Worm (Caenorhabditis elegans) whole organism, L3 larva: ENCODE data around the gene rps-9.
"Not testable (repeated sequence)": the region's sequence is repeated elsewhere in the genome, so short reads cannot be mapped to it uniquely, and the experiment has no call there.

Experiments used
- R02D3.7 ChIP-seq: fragments of 150-350 bp; optimal IDR thresholded peaks from 2 replicates; lab custom pipeline; 2014; ENCODE audit warnings: missing biosample characterization, missing genetic modification characterization
- ZK546.5 ChIP-seq: sonication (generic microtip); optimal IDR thresholded peaks from 2 replicates; lab custom pipeline; 2017; ENCODE audit warnings: missing biosample characterization, missing genetic modification characterization
- aly-2 ChIP-seq: fragments of 150-350 bp; optimal IDR thresholded peaks from 2 replicates; lab custom pipeline; 2014; ENCODE audit warnings: missing biosample characterization, missing genetic modification characterization
- ama-1 ChIP-seq: fragments of 150-350 bp; optimal IDR thresholded peaks from 2 replicates; lab custom pipeline; 2018
- ceh-16 ChIP-seq: sonication (generic microtip); optimal IDR thresholded peaks from 2 replicates; lab custom pipeline; 2017; ENCODE audit warnings: missing biosample characterization, missing genetic modification characterization
- ceh-28 ChIP-seq: fragments of 150-350 bp; optimal IDR thresholded peaks from 2 replicates; lab custom pipeline; 2014; ENCODE audit warnings: missing biosample characterization, missing genetic modification reagents, missing genetic modification characterization
- ceh-82 ChIP-seq: fragments of 150-350 bp; optimal IDR thresholded peaks from 2 replicates; lab custom pipeline; 2014; ENCODE audit warnings: missing biosample characterization, missing genetic modification characterization
- ceh-9 ChIP-seq: sonication (generic microtip); optimal IDR thresholded peaks from 2 replicates; lab custom pipeline; 2018; ENCODE audit warnings: missing biosample characterization, missing genetic modification characterization
- egl-27 ChIP-seq: sonication (generic microtip); optimal IDR thresholded peaks from 4 replicates; lab custom pipeline; 2017; ENCODE audit warnings: missing biosample characterization, missing genetic modification reagents, missing genetic modification characterization
- egl-5 ChIP-seq: fragments of 150-350 bp; optimal IDR thresholded peaks from 2 replicates; lab custom pipeline; 2017; ENCODE audit warnings: missing biosample characterization, missing genetic modification reagents, missing genetic modification characterization, inconsistent platforms
- elt-1 ChIP-seq: fragments of 150-350 bp; optimal IDR thresholded peaks from 2 replicates; lab custom pipeline; 2014; ENCODE audit warnings: missing biosample characterization, missing genetic modification characterization
- elt-2 ChIP-seq: sonication (generic microtip); optimal IDR thresholded peaks from 2 replicates; lab custom pipeline; 2016; ENCODE audit warnings: missing genetic modification reagents, mild to moderate bottlenecking, missing genetic modification characterization, missing compliant biosample characterization
- elt-3 ChIP-seq, 3 experiments: fragments of 150-350 bp in 1 of 3; sonication (generic microtip) in 2 of 3; optimal IDR thresholded peaks; 2 replicates in 2 of 3; 4 replicates in 1 of 3; lab custom pipeline; 2014 to 2017; ENCODE audit warnings: missing biosample characterization in 3 of 3, missing genetic modification characterization in 3 of 3
- eor-1 ChIP-seq, 2 experiments: fragments of 150-350 bp; optimal IDR thresholded peaks; 2 replicates each; lab custom pipeline; 2014 to 2018; ENCODE audit warnings: missing biosample characterization in 2 of 2, missing genetic modification characterization in 2 of 2
- fkh-10 ChIP-seq: sonication (generic microtip); optimal IDR thresholded peaks from 2 replicates; lab custom pipeline; 2017; ENCODE audit warnings: missing biosample characterization, missing genetic modification reagents, missing genetic modification characterization
- hmg-11 ChIP-seq: sonication (generic microtip); optimal IDR thresholded peaks from 2 replicates; lab custom pipeline; 2016; ENCODE audit warnings: missing genetic modification characterization, missing compliant biosample characterization
- lin-39 ChIP-seq: fragments of 150-350 bp; optimal IDR thresholded peaks from 2 replicates; lab custom pipeline; 2018; ENCODE audit warnings: missing biosample characterization, missing genetic modification reagents, missing genetic modification characterization
- lsy-12 ChIP-seq: sonication (generic microtip); optimal IDR thresholded peaks from 2 replicates; lab custom pipeline; 2016; ENCODE audit warnings: mild to moderate bottlenecking, missing genetic modification characterization, missing compliant biosample characterization
- mdl-1 ChIP-seq: fragments of 150-350 bp; optimal IDR thresholded peaks from 2 replicates; lab custom pipeline; 2014; ENCODE audit warnings: missing biosample characterization, missing genetic modification characterization
- mml-1 ChIP-seq: fragments of 150-350 bp; sonication (generic microtip); optimal IDR thresholded peaks from 3 replicates; lab custom pipeline; 2014; ENCODE audit warnings: missing biosample characterization, missing genetic modification characterization
- nhr-12 ChIP-seq: fragments of 150-350 bp; optimal IDR thresholded peaks from 2 replicates; lab custom pipeline; 2014; ENCODE audit warnings: missing biosample characterization, missing genetic modification characterization
- nhr-237 ChIP-seq: fragments of 150-350 bp; optimal IDR thresholded peaks from 2 replicates; lab custom pipeline; 2014; ENCODE audit warnings: missing biosample characterization, missing genetic modification characterization
- nhr-25 ChIP-seq: sonication (generic microtip); optimal IDR thresholded peaks from 2 replicates; lab custom pipeline; 2017; ENCODE audit warnings: missing biosample characterization, missing genetic modification characterization
- nhr-28 ChIP-seq: fragments of 150-350 bp; optimal IDR thresholded peaks from 2 replicates; lab custom pipeline; 2014; ENCODE audit warnings: missing biosample characterization, missing genetic modification characterization
- nhr-43 ChIP-seq: sonication (generic microtip); optimal IDR thresholded peaks from 2 replicates; lab custom pipeline; 2016; ENCODE audit warnings: mild to moderate bottlenecking, missing genetic modification characterization, missing compliant biosample characterization; ENCODE audit not compliant: poor library complexity, severe bottlenecking
- nhr-67 ChIP-seq: fragments of 150-350 bp; optimal IDR thresholded peaks from 2 replicates; lab custom pipeline; 2014; ENCODE audit warnings: missing biosample characterization, missing genetic modification characterization
- nhr-76 ChIP-seq: fragments of 150-350 bp; sonication (generic microtip); optimal IDR thresholded peaks from 5 replicates; lab custom pipeline; 2014; ENCODE audit warnings: missing biosample characterization, missing genetic modification characterization
- pqm-1 ChIP-seq: fragments of 150-350 bp; optimal IDR thresholded peaks from 2 replicates; lab custom pipeline; 2017; ENCODE audit warnings: missing biosample characterization, missing genetic modification characterization, inconsistent platforms
- sea-2 ChIP-seq: fragments of 150-350 bp; sonication (generic microtip); optimal IDR thresholded peaks from 4 replicates; lab custom pipeline; 2014; ENCODE audit warnings: missing biosample characterization, missing genetic modification reagents, missing genetic modification characterization
- snpc-4 ChIP-seq: fragments of 150-350 bp; optimal IDR thresholded peaks from 2 replicates; lab custom pipeline; 2014; ENCODE audit warnings: missing biosample characterization, missing genetic modification characterization
- tbx-2 ChIP-seq: sonication (generic microtip); optimal IDR thresholded peaks from 2 replicates; lab custom pipeline; 2016; ENCODE audit warnings: mild to moderate bottlenecking, missing genetic modification characterization, missing compliant biosample characterization
- unc-62 ChIP-seq: fragments of 150-350 bp; sonication (generic microtip); optimal IDR thresholded peaks from 4 replicates; lab custom pipeline; 2014; ENCODE audit warnings: missing biosample characterization, missing genetic modification reagents, missing genetic modification characterization
- zag-1 ChIP-seq: fragments of 150-350 bp; optimal IDR thresholded peaks from 2 replicates; lab custom pipeline; 2014; ENCODE audit warnings: missing biosample characterization, missing genetic modification characterization
- ztf-11 ChIP-seq: fragments of 150-350 bp; optimal IDR thresholded peaks from 2 replicates; lab custom pipeline; 2014; ENCODE audit warnings: missing biosample characterization, missing genetic modification characterization
- ztf-4 ChIP-seq: fragments of 150-350 bp; optimal IDR thresholded peaks from 2 replicates; lab custom pipeline; 2014; ENCODE audit warnings: missing biosample characterization, missing genetic modification characterization

The rps-9 gene

DNA sequence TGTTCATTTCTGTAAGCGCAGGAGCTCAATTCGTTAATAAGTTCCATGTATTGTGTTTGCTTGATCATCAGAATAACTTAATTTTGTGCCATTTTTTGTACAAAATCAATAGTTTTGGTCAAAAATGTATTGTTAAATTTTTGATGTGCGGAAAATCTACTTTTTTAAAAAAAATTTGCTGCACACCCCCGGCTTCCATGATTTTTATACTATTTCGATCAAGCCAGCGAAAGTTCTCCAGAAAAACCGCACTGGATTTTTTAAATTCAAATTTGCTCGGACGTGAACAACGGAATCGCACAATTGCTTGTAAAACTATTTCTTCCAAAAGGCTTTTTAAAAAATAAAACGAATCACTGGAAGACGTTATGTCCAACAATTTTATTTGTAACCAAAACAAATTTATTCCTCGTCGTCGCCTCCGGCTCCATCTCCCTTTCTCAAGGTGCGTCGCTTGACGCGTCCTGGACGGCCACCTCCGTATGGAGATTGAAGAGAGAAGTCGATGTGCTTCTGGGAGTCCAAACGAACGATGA lies 1.0 kb downstream of the rps-9 start:
- TF ChIP-seq ceh-16 (tag; lab: Kevin White, UChicago) (no peak), lin-39 (tag; lab: Kevin White, UChicago) (no peak), fkh-10 (no peak), nhr-25 (tag; lab: Kevin White, UChicago) (no peak), unc-62 (no peak), mml-1 (tag; lab: Kevin White, UChicago) (no peak), egl-27 (tag; lab: Kevin White, UChicago) (no peak), mdl-1 (tag; lab: Kevin White, UChicago) (no peak), elt-2 (tag; lab: Kevin White, UChicago) (no peak), snpc-4 (no peak), zag-1 (no peak), egl-5 (tag; lab: Kevin White, UChicago) (no peak)

DNA sequence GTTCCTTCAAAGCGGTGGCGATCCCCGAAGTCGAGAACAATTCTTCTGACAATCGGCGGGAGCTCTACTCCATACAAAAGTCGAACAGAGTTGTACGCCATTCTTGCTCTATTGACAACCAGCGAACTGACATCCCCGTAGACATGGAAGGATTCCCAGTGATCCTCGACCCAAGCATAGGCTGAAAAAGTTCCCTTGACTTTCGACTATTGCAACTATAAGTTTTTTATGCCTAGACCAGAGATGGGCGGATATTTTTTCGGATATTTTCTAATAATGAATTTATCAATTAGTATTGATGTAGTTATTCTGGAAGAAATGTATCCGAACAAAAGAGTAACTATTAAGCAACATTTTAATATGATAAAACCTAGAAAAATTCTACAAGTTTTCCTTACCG lies 4.4 kb downstream of the rps-9 start, which contains the start of gene W10C6.2:
Gene W10C6.2, minus strand, starts transcription at position 101 of the 400 bp plus-strand sequence.
- TF ChIP-seq nhr-28; zag-1; nhr-25 (tag; lab: Kevin White, UChicago): not testable (repeated sequence)

- no peak for TF ChIP-seq snpc-4
- no peak for TF ChIP-seq nhr-43 (tag; lab: Kevin White, UChicago)
- no peak for TF ChIP-seq fkh-10
These were observed 13.7 kb downstream of the rps-9 start, which contains the start of gene mat-2 for ce11 chrII:11112419-11112818. Gene mat-2, plus strand, starts transcription at chrII:11112719.

- TF ChIP-seq zag-1 (no peak), ZK546.5 (tag; lab: Kevin White, UChicago) (no peak), hmg-11 (tag; lab: Kevin White, UChicago) (no peak), pqm-1 (tag; lab: Kevin White, UChicago) (no peak), nhr-43 (tag; lab: Kevin White, UChicago) (no peak), R02D3.7 (tag; lab: Kevin White, UChicago) (no peak)
These were observed 15.1 kb downstream of the rps-9 start, which contains the start of gene glb-4 for ce11 chrII:11111107-11111506. Gene glb-4, minus strand, starts transcription at chrII:11111207.

DNA sequence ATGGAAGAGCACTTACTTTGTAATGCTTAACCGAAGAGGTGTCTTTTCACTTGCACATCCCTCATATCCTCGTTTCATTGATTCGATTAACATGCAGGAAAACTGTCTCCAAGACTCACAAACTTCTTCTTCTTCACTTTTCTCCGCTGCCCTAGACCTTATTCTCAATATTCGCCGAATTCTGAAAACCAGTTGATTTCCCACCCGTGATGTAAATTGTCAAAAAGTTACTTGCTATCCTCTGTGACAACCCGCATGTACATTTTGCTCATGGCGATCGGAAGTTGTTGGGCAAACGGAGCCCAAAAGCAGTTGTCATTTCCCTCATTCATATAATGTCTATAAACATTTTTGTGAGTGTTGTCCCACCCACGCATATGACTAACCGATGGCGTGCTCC lies 15.7 kb downstream of the rps-9 start:
- TF ChIP-seq aly-2 (tag; lab: Kevin White, UChicago) (no peak), ztf-11 (tag; lab: Kevin White, UChicago) (no peak), zag-1 (no peak), ceh-28 (no peak), eor-1 (tag; optimal IDR thresholded peaks at IDR 0.05; lab: Kevin White, UChicago) (no peak), fkh-10 (no peak), lin-39 (tag; lab: Kevin White, UChicago) (no peak), mml-1 (tag; lab: Kevin White, UChicago) (no peak), pqm-1 (tag; lab: Kevin White, UChicago) (no peak), elt-3 (tag; optimal IDR thresholded peaks at IDR 0.05; lab: Kevin White, UChicago) (no peak)

DNA sequence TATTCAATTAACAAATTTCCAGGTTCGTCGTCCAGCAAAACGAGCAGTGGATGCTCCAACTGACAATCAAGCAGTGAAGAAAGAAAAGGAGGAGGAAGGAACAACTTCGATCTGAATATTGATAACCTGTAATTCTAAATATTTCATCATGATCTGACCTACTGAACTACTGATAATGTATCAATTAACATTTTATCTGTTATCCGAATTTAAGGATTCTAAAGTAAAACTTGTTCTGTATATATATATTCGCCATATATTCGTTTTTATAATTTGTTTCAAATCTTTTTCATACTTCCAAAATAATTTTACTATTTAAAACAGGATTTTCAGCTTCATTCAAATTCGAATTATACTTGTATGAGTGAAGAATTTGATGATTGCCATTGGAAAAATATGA lies 18.3 kb downstream of the rps-9 start, which contains the start of gene apc-17:
Gene apc-17, plus strand, starts transcription at position 301 of the 400 bp plus-strand sequence.
- TF ChIP-seq unc-62 (no peak), nhr-67 (tag; lab: Kevin White, UChicago) (no peak), tbx-2 (tag; lab: Kevin White, UChicago) (no peak), ceh-9 (no peak), elt-1 (tag; lab: Kevin White, UChicago) (no peak), sea-2 (GFP tag; lab: Kevin White, UChicago) (no peak), ztf-4 (tag; lab: Kevin White, UChicago) (no peak), nhr-12 (no peak), lsy-12 (tag; lab: Kevin White, UChicago) (no peak), nhr-76 (tag; lab: Kevin White, UChicago) (no peak), lin-39 (tag; lab: Kevin White, UChicago) (no peak), egl-5 (tag; lab: Kevin White, UChicago) (no peak), ceh-82 (tag; lab: Kevin White, UChicago) (no peak), hmg-11 (tag; lab: Kevin White, UChicago) (no peak), ama-1 (no peak), ZK546.5 (tag; lab: Kevin White, UChicago) (no peak), elt-2 (tag; lab: Kevin White, UChicago) (no peak), nhr-237 (no peak), mdl-1 (tag; lab: Kevin White, UChicago) (no peak)
